Worm (Caenorhabditis elegans) whole organism, mixed stage, embryonic: ENCODE results near the gene Y41E3.6.

Experiments
- ceh-39 ChIP-seq: fragments of 150-350 bp; optimal IDR thresholded peaks from 2 replicates; lab custom pipeline; 2014; ENCODE audit warnings: missing biosample characterization, missing genetic modification characterization
- ceh-83 ChIP-seq: fragments of 200-800 bp; sonication (Bioruptor generic); optimal IDR thresholded peaks from 2 replicates; lab custom pipeline; 2018; ENCODE audit warnings: mild to moderate bottlenecking, missing genetic modification characterization, missing compliant biosample characterization
- elt-1 ChIP-seq: sonication (generic microtip); optimal IDR thresholded peaks from 2 replicates; lab custom pipeline; 2017; ENCODE audit warnings: missing genetic modification characterization, mild to moderate bottlenecking, missing compliant biosample characterization, antibody characterized with exemption, moderate library complexity, borderline replicate concordance; ENCODE audit not compliant: insufficient read depth
- lin-13 ChIP-seq: fragments of 150-350 bp; optimal IDR thresholded peaks from 2 replicates; lab custom pipeline; 2014; ENCODE audit warnings: missing biosample characterization, missing genetic modification characterization
- lin-32 ChIP-seq: fragments of 200-800 bp; sonication (Bioruptor generic); optimal IDR thresholded peaks from 2 replicates; lab custom pipeline; 2018; ENCODE audit warnings: mild to moderate bottlenecking, missing genetic modification characterization, missing compliant biosample characterization
- lsy-2 ChIP-seq: fragments of 150-350 bp; optimal IDR thresholded peaks from 2 replicates; lab custom pipeline; 2014; ENCODE audit warnings: missing biosample characterization, missing genetic modification characterization
- mep-1 ChIP-seq: fragments of 150-350 bp; optimal IDR thresholded peaks from 2 replicates; lab custom pipeline; 2017; ENCODE audit warnings: missing biosample characterization, missing genetic modification reagents, missing genetic modification characterization, inconsistent platforms
- nhr-28 ChIP-seq: fragments of 150-350 bp; optimal IDR thresholded peaks from 2 replicates; lab custom pipeline; 2014; ENCODE audit warnings: missing biosample characterization, missing genetic modification characterization
- snpc-4 ChIP-seq: fragments of 150-350 bp; optimal IDR thresholded peaks from 2 replicates; lab custom pipeline; 2014; ENCODE audit warnings: missing biosample characterization, missing genetic modification characterization

DNA sequence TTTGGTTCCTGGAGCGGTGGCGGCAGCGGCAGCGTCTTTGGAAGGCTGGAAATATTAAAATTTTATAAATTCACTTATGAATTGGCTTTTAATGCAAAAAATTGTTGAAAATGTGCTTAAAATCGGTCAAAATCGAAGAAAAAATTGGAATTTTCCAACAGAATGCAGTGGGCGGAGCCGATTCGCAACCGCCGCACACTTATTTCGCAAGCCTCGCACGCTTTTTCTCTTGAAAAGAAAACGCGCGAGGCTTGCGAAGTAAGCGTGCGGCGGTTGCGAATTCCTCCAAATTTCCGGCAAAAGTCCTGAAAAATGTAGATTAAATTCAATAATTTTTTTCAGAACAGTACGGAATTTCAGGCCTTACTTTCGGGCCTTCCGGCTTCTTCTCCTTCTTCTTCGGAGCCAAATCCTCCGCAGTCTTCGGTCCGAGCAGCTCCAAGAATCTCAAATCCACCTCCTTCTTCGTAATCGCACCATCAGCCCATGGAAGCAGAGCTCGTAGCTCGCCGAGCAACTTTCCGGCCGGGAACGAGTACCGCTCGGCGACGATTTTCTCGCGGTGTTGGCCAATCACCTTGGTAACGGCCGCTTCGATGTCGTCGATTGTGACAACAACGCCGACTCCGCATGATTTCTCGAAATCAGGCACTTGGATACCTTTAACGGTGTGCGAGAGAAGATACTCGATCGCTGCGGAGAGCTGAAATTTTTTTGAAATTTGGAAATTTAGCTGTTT lies 5.7 kb downstream of the Y41E3.6 start:
- TF ChIP-seq lin-13 (tag; lab: Kevin White, UChicago) (no peak), elt-1 (tag; lab: Kevin White, UChicago) (no peak), lin-32 (GFP tag; lab: Kevin White, UChicago) (no peak), ceh-39 (no peak), ceh-83 (GFP tag; lab: Kevin White, UChicago) (no peak), lsy-2 (tag; lab: Kevin White, UChicago) (no peak), nhr-28 (no peak), mep-1 (no peak), snpc-4 (tag; lab: Kevin White, UChicago) (no peak)
